Fruit fly (Drosophila melanogaster) whole organism, prepupa: ENCODE data around the gene COX7AL2.

Experiments
- CG10631 ChIP-seq: fragments of 200-800 bp; sonication (Bioruptor generic); optimal IDR thresholded peaks from 2 replicates; lab custom pipeline; 2016; ENCODE audit warnings: missing biosample characterization, missing genetic modification characterization
- CG10669 ChIP-seq: fragments of 200-800 bp; sonication (Bioruptor generic); optimal IDR thresholded peaks from 3 replicates; lab custom pipeline; 2018; ENCODE audit warnings: missing biosample characterization, mild to moderate bottlenecking, missing genetic modification characterization, moderate library complexity
- CG15336 ChIP-seq: fragments of 200-800 bp; sonication (Bioruptor generic); IDR thresholded peaks from 2 replicates; pipeline ENCODE4 v1.3.6; 2022; ENCODE audit warnings: missing biosample characterization, missing genetic modification characterization
- CG1621 ChIP-seq: fragments of 200-800 bp; sonication (Bioruptor generic); optimal IDR thresholded peaks from 3 replicates; lab custom pipeline; 2018; ENCODE audit warnings: missing biosample characterization, mild to moderate bottlenecking, missing genetic modification characterization
- CG16779 ChIP-seq: fragments of 200-800 bp; sonication (Bioruptor generic); optimal IDR thresholded peaks from 3 replicates; lab custom pipeline; 2017; ENCODE audit warnings: missing biosample characterization, mild to moderate bottlenecking, missing genetic modification characterization
- CG31627 ChIP-seq: fragments of 200-800 bp; sonication (Bioruptor generic); optimal IDR thresholded peaks from 3 replicates; lab custom pipeline; 2016; ENCODE audit warnings: missing biosample characterization, missing genetic modification characterization
- CG34406 ChIP-seq: fragments of 200-800 bp; sonication (Bioruptor generic); optimal IDR thresholded peaks from 3 replicates; lab custom pipeline; 2016; ENCODE audit warnings: missing biosample characterization, missing genetic modification characterization
- CG3919 ChIP-seq: fragments of 200-800 bp; sonication (Bioruptor generic); optimal IDR thresholded peaks from 3 replicates; lab custom pipeline; 2016; ENCODE audit warnings: missing biosample characterization, missing genetic modification characterization
- CG4318 ChIP-seq: fragments of 200-800 bp; sonication (Bioruptor generic); optimal IDR thresholded peaks from 3 replicates; lab custom pipeline; 2017; ENCODE audit warnings: missing biosample characterization, mild to moderate bottlenecking, missing genetic modification characterization
- CG6163 ChIP-seq: fragments of 200-800 bp; sonication (Bioruptor generic); IDR thresholded peaks from 3 replicates; pipeline ENCODE4 v1.3.6; 2022; ENCODE audit warnings: missing biosample characterization, missing genetic modification characterization
- CG6808 ChIP-seq: fragments of 200-800 bp; sonication (Bioruptor generic); optimal IDR thresholded peaks from 3 replicates; lab custom pipeline; 2017; ENCODE audit warnings: missing biosample characterization, missing genetic modification characterization, mild to moderate bottlenecking, moderate library complexity, missing genetic modification reagents
- CG6854 ChIP-seq: fragments of 200-800 bp; sonication (Bioruptor generic); optimal IDR thresholded peaks from 2 replicates; lab custom pipeline; 2017; ENCODE audit warnings: missing biosample characterization, mild to moderate bottlenecking, missing genetic modification characterization
- CG7368 ChIP-seq: fragments of 200-800 bp; sonication (Bioruptor generic); optimal IDR thresholded peaks from 3 replicates; lab custom pipeline; 2016; ENCODE audit warnings: missing biosample characterization, missing genetic modification characterization
- CG8319 ChIP-seq: fragments of 200-800 bp; sonication (Bioruptor generic); optimal IDR thresholded peaks from 3 replicates; lab custom pipeline; 2016; ENCODE audit warnings: missing biosample characterization, missing genetic modification characterization
- CG8632 ChIP-seq: fragments of 200-800 bp; sonication (Bioruptor generic); optimal IDR thresholded peaks from 3 replicates; lab custom pipeline; 2016; ENCODE audit warnings: missing biosample characterization, missing genetic modification characterization
- CG9139 ChIP-seq: fragments of 200-800 bp; sonication (Bioruptor generic); optimal IDR thresholded peaks from 3 replicates; lab custom pipeline; 2017; ENCODE audit warnings: missing biosample characterization, mild to moderate bottlenecking, missing genetic modification characterization
- Eip75B ChIP-seq: fragments of 200-800 bp; sonication (Bioruptor generic); optimal IDR thresholded peaks from 3 replicates; lab custom pipeline; 2016; ENCODE audit warnings: missing biosample characterization, missing genetic modification characterization
- Eip78C ChIP-seq: fragments of 200-800 bp; sonication (Bioruptor generic); peaks from one replicate; lab custom pipeline; 2016; ENCODE audit warnings: missing biosample characterization, missing genetic modification characterization
- Hr4 ChIP-seq: fragments of 200-800 bp; sonication (Bioruptor generic); optimal IDR thresholded peaks from 3 replicates; lab custom pipeline; 2016; ENCODE audit warnings: missing biosample characterization, missing genetic modification characterization
- Lpt ChIP-seq: fragments of 200-800 bp; sonication (Bioruptor generic); optimal IDR thresholded peaks from 3 replicates; lab custom pipeline; 2016; ENCODE audit warnings: missing biosample characterization, missing genetic modification characterization
- Sox102F ChIP-seq: fragments of 200-800 bp; sonication (Bioruptor generic); optimal IDR thresholded peaks from 2 replicates; lab custom pipeline; 2016; ENCODE audit warnings: missing biosample characterization, mild to moderate bottlenecking, missing genetic modification characterization
- Sox14 ChIP-seq: fragments of 200-800 bp; sonication (Bioruptor generic); optimal IDR thresholded peaks from 3 replicates; lab custom pipeline; 2016; ENCODE audit warnings: missing biosample characterization, missing genetic modification characterization
- achi ChIP-seq: fragments of 200-800 bp; sonication (Bioruptor generic); optimal IDR thresholded peaks from 3 replicates; lab custom pipeline; 2016; ENCODE audit warnings: missing biosample characterization, missing genetic modification characterization
- acj6 ChIP-seq: fragments of 200-800 bp; sonication (Bioruptor generic); optimal IDR thresholded peaks from 3 replicates; lab custom pipeline; 2016; ENCODE audit warnings: missing biosample characterization, missing genetic modification characterization
- dac ChIP-seq: fragments of 200-800 bp; sonication (Bioruptor generic); optimal IDR thresholded peaks from 2 replicates; lab custom pipeline; 2017; ENCODE audit warnings: missing biosample characterization, mild to moderate bottlenecking, missing genetic modification characterization
- dsx ChIP-seq: fragments of 200-800 bp; optimal IDR thresholded peaks from 3 replicates; lab custom pipeline; 2019; ENCODE audit warnings: missing biosample characterization, mild to moderate bottlenecking, missing genetic modification characterization, moderate library complexity; ENCODE audit not compliant: poor library complexity, severe bottlenecking
- eg ChIP-seq: fragments of 200-800 bp; sonication (Bioruptor generic); IDR thresholded peaks from 3 replicates; pipeline ENCODE4 v1.3.6; 2022; ENCODE audit warnings: missing biosample characterization, missing genetic modification characterization
- fkh ChIP-seq: fragments of 200-800 bp; sonication (Bioruptor generic); optimal IDR thresholded peaks from 3 replicates; lab custom pipeline; 2017; ENCODE audit warnings: missing biosample characterization, mild to moderate bottlenecking, missing genetic modification characterization, moderate library complexity
- lz ChIP-seq: fragments of 200-800 bp; sonication (Bioruptor generic); optimal IDR thresholded peaks from 3 replicates; lab custom pipeline; 2016; ENCODE audit warnings: missing biosample characterization, missing genetic modification characterization
- net ChIP-seq: fragments of 200-800 bp; sonication (Bioruptor generic); optimal IDR thresholded peaks from 3 replicates; lab custom pipeline; 2016; ENCODE audit warnings: missing biosample characterization, missing genetic modification characterization
- pdm3 ChIP-seq: fragments of 200-800 bp; sonication (Bioruptor generic); optimal IDR thresholded peaks from 3 replicates; lab custom pipeline; 2016; ENCODE audit warnings: missing biosample characterization, missing genetic modification characterization
- salr ChIP-seq, 2 experiments: fragments of 200-800 bp; sonication (Bioruptor generic); optimal IDR thresholded peaks; 3 replicates each; lab custom pipeline; 2016 to 2018; ENCODE audit warnings: missing biosample characterization in 2 of 2, missing genetic modification characterization in 2 of 2, mild to moderate bottlenecking in 1 of 2
- spab ChIP-seq: fragments of 200-800 bp; sonication (Bioruptor generic); optimal IDR thresholded peaks from 2 replicates; lab custom pipeline; 2017; ENCODE audit warnings: missing biosample characterization, mild to moderate bottlenecking, missing genetic modification characterization, missing genetic modification reagents
- ss ChIP-seq, 2 experiments: fragments of 200-800 bp; sonication (Bioruptor generic); optimal IDR thresholded peaks; 2 replicates in 1 of 2; 3 replicates in 1 of 2; lab custom pipeline; 2017 to 2018; ENCODE audit warnings: mild to moderate bottlenecking in 2 of 2, missing biosample characterization in 2 of 2, missing genetic modification characterization in 2 of 2, moderate library complexity in 1 of 2
- svp ChIP-seq: fragments of 200-800 bp; sonication (Bioruptor generic); peaks from one replicate; lab custom pipeline; 2016; ENCODE audit warnings: missing biosample characterization, missing genetic modification characterization
- topi ChIP-seq: fragments of 200-800 bp; sonication (Bioruptor generic); optimal IDR thresholded peaks from 3 replicates; lab custom pipeline; 2016; ENCODE audit warnings: missing biosample characterization, missing genetic modification characterization
- vri ChIP-seq: fragments of 200-800 bp; sonication (Bioruptor generic); optimal IDR thresholded peaks from 3 replicates; lab custom pipeline; 2016; ENCODE audit warnings: missing biosample characterization, mild to moderate bottlenecking, missing genetic modification characterization

The COX7AL2 gene

DNA sequence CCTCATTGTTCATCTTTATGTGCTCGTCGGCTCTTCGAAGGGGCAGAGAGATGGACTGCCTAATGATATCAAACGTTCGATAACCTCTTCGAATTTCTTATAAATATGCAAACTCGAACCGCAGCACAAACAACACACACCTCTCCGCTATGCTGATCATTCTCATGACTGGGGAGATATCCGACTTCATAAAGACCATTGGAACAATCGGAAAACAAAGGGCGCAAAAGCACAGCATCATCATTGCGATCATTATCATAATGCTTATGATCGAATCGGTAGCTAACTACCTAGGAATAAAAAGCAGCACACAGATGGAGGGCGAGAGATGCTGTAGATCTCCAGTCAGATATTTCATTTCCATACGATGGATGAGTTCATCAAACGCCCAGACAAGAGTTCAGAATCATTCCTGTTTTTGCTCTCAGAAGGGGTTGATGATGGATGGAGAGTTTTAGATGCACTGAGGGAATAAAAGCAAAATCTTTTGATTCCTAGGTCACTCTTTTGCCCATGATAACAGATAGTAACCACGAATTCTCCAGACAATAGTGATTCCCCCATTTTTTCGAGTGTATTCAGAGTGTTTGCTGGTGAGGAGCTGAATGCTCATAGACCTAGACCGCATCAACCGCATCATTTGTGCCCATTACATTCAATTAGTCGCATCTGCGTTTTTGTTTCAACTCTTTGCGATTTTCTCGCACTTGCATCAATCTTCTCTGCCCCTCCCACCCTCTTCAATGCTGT is 30.6 kb downstream of the COX7AL2 start (continued):
- TF ChIP-seq CG6854 (GFP tag; lab: Kevin White, UChicago) (no peak), topi (GFP tag; lab: Kevin White, UChicago) (no peak), CG31627 (no peak), acj6 (GFP tag; lab: Kevin White, UChicago) (no peak), spab (GFP tag; lab: Kevin White, UChicago) (no peak), dsx (GFP tag; lab: Kevin White, UChicago) (no peak), svp (GFP tag; lab: Kevin White, UChicago) (no peak), CG6808 (peak; percentile 12), CG9139 (GFP tag; lab: Kevin White, UChicago) (no peak), CG7368 (GFP tag; lab: Kevin White, UChicago) (no peak), salr (GFP tag; optimal IDR thresholded peaks at IDR 0.05; lab: Kevin White, UChicago) (peak; percentile 3 to 15), fkh (GFP tag; lab: Kevin White, UChicago) (no peak), pdm3 (GFP tag; lab: Kevin White, UChicago) (no peak), Hr4 (GFP tag; lab: Kevin White, UChicago) (no peak), eg (0 out of 3 replicates have a peak, but pooled peaks have one; percentile 40), CG15336 (GFP tag; lab: Robert Waterston, UW) (peak; percentile 16; the same call in 1 of the 2 replicates), CG4318 (GFP tag; lab: Kevin White, UChicago) (no peak), Sox14 (GFP tag; lab: Kevin White, UChicago) (peak; percentile 26), Lpt (GFP tag; lab: Kevin White, UChicago) (no peak), CG10631 (GFP tag; lab: Kevin White, UChicago) (peak; percentile 28), dac (no peak), lz (GFP tag; lab: Kevin White, UChicago) (no peak)

dm6 chr2L:2165864-2166263 is 31.8 kb downstream of the COX7AL2 start:
- TF ChIP-seq Hr4 (GFP tag; lab: Kevin White, UChicago) (no peak), svp (GFP tag; lab: Kevin White, UChicago) (peak; percentile 44), vri (GFP tag; lab: Kevin White, UChicago) (peak; percentile 62), CG6854 (GFP tag; lab: Kevin White, UChicago) (peak; percentile 62), fkh (GFP tag; lab: Kevin White, UChicago) (peak; percentile 95), ss (GFP tag; optimal IDR thresholded peaks at IDR 0.05; lab: Kevin White, UChicago) (peak in 1 of 2 experiments; percentile 5), CG10669 (GFP tag; lab: Kevin White, UChicago) (no peak), Eip78C (GFP tag; lab: Kevin White, UChicago) (peak; percentile 38)

- no peak for TF ChIP-seq Sox102F (GFP tag; lab: Kevin White, UChicago)
- no peak for TF ChIP-seq net
- TF ChIP-seq CG8319: no peak
- TF ChIP-seq Eip75B (GFP tag; lab: Kevin White, UChicago): no peak
- no peak for TF ChIP-seq CG16779 (tag; lab: Kevin White, UChicago)
- TF ChIP-seq lz (GFP tag; lab: Kevin White, UChicago): no peak
- no peak for TF ChIP-seq CG15336 (GFP tag; lab: Robert Waterston, UW)
- TF ChIP-seq CG6163 (GFP tag; lab: Robert Waterston, UW): no peak
- TF ChIP-seq CG3919 (GFP tag; lab: Kevin White, UChicago): no peak
- no peak for TF ChIP-seq CG8632 (GFP tag; lab: Kevin White, UChicago)
- no peak for TF ChIP-seq salr (GFP tag; optimal IDR thresholded peaks at IDR 0.05; lab: Kevin White, UChicago)
- no peak for TF ChIP-seq CG6854 (GFP tag; lab: Kevin White, UChicago)
- no peak for TF ChIP-seq achi (GFP tag; lab: Kevin White, UChicago)
- TF ChIP-seq Eip78C (GFP tag; lab: Kevin White, UChicago): no peak
- TF ChIP-seq CG34406: no peak
- TF ChIP-seq Hr4 (GFP tag; lab: Kevin White, UChicago): no peak
- no peak for TF ChIP-seq spab (GFP tag; lab: Kevin White, UChicago)
- TF ChIP-seq CG1621 (tag; lab: Kevin White, UChicago): no peak
- no peak for TF ChIP-seq CG10631 (GFP tag; lab: Kevin White, UChicago)
- TF ChIP-seq eg: no peak
Measured at dm6 chr2L:2165238-2165577, 32.5 kb downstream of the COX7AL2 start.
